Worm (Caenorhabditis elegans) whole organism, L2 larva: ENCODE data around the gene Y48B6A.10.

Source experiments
- skn-1 ChIP-seq: sonication (generic microtip); optimal IDR thresholded peaks from 2 replicates; lab custom pipeline; 2017; ENCODE audit warnings: missing biosample characterization, missing genetic modification characterization
- zag-1 ChIP-seq: fragments of 150-350 bp; optimal IDR thresholded peaks from 2 replicates; lab custom pipeline; 2014; ENCODE audit warnings: missing biosample characterization, missing genetic modification characterization

DNA sequence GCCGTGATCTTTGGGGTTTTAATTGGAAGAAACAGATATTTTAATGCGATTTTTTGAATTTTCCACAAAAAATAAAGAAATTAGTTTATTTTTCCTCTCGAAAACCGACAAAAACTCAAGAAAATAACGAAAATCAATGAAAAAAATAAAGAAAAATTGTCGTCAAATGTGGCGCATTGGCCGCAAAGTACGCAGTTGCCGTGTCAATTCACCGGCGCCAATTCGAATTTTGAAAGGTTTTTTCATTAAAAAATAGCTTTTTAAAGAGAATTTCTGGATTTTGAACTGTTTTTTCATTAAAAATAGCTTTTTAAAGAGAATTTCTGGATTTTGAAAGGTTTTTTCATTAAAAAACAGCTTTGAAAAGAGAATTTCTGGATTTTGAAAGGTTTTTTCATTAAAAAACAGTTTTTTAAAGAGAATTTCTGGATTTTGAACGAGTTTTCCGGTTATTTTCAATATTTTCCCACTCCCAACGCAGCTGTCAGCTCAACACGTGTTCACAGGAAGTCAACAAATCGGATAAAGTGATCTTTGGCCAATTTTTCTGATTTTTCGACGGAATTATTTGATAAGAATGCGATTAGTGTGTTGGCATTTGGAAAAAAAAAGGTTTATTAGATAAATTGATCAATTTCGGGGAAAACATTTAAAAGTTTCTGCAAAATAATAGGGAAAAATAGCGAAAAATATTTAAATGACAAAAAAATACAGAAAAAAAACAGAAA lies 20.3 kb downstream of the Y48B6A.10 start:
- TF ChIP-seq skn-1 (tag; lab: Kevin White, UChicago) (no peak), zag-1 (tag; lab: Kevin White, UChicago) (no peak)
